Fruit fly (Drosophila melanogaster) whole organism, larva: ENCODE measurements around the gene CG13965.

Experiments used
- noc ChIP-seq: fragments of 200-800 bp; sonication (Bioruptor generic); optimal IDR thresholded peaks from 3 replicates; lab custom pipeline; 2019; ENCODE audit warnings: missing biosample characterization, mild to moderate bottlenecking, missing genetic modification characterization, moderate library complexity

The CG13965 gene

DNA sequence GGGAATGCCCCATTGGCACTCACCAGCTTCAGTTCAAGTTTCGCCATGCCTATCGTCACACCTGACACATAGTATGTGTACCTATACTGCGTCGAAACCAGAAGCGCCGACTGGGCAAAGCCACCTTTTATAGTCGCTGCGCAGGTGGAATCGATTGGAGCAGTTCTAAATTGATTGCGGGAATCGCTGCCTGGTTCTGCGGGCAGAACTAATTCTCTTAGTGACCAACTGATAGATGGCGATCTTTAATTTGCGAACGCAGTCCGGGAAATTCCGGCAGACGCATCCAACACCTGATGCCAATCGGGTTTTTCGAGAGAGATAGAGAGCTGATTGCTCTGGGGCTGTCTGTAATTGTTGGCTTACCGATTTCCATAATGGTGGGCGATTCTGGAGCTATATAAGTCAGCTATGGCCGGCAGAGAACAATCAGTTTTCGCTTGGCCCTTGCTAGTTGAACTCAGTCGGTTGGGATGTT lies at the start of gene CG13965, which contains the start of gene CG16772:
Gene CG13965, minus strand, starts transcription at position 101 of the 478 bp plus-strand sequence.
Gene CG16772, plus strand, starts transcription at position 428 of the 478 bp plus-strand sequence.
- no peak for TF ChIP-seq noc (tag; lab: Kevin White, UChicago)

DNA sequence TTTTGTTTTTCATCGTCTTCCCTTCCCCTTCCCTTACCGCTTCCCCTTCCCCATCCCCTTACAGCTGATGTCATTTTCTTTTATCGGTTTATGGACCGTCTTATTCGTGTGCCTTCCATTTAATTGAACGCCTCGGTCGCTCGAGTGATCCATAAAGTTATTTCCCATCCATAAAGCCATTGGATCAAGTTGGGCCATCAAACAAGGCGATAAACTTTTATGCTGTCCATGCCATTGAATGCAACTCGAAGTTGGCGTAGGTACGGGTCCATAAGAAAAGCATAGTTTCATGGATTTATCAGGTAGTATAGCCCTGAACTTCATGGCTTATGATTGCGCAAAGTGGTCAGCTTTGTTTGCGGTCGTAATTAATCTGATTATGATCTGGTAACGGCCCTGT lies 42.9 kb upstream of the CG13965 start:
- TF ChIP-seq noc (tag; lab: Kevin White, UChicago), result no peak

DNA sequence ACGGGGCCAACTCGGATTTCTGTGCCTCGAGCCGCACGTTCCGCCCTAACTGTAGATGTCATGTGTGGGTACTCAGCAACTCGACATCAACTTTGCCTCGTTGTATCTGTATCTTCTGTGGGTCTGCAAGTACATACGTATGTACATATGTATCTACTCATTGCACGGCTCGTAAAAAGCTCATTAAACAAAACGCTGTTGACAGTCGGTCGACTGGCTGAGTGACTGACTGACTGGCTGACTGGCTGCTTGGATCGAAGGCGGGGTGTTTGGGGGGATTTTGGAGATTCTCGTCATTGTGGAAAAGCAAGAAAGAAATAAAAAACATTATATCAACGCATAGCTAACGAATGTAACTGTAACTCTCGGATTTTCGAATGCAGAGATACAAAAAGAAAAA lies 42.2 kb upstream of the CG13965 start:
- TF ChIP-seq noc (tag; lab: Kevin White, UChicago), result no peak

DNA sequence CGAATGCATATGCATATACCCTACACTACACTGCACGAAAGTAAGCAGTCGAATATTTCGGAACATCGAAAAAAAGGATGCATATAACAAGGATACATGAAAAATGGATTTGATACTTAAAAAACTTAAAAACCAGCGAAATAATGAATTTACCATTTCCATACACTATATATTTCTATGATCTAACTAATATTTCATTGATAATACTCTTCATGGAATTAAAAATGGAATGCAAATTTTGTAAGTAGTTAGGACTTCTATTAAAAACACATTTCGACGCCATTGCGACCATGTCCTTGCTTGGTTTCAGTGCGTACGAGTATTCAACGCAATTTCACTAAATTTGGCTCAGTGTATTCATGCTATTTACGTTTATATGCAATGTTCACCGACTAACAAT lies 39.9 kb upstream of the CG13965 start:
- TF ChIP-seq noc (tag; lab: Kevin White, UChicago), result no peak

DNA sequence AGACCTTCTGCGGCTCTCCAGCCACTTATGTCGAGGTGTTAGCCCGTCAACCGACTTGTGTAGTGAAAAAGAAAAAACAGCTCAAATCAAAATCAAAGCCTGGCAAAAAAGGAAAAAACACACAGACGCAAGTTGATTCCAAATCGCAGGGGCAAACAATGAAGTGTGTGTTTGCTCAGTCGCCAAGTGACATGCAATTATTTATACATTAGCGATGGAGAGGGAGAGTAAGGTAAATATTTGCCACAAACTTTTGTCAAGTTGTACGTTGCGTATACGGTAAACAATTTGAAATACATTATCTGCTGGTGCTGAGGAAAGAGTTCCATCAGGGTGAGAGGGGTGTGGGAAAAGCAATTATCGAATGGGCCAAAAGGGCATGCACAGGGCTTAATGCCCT lies 36.0 kb upstream of the CG13965 start:
- no peak for TF ChIP-seq noc (tag; lab: Kevin White, UChicago)

DNA sequence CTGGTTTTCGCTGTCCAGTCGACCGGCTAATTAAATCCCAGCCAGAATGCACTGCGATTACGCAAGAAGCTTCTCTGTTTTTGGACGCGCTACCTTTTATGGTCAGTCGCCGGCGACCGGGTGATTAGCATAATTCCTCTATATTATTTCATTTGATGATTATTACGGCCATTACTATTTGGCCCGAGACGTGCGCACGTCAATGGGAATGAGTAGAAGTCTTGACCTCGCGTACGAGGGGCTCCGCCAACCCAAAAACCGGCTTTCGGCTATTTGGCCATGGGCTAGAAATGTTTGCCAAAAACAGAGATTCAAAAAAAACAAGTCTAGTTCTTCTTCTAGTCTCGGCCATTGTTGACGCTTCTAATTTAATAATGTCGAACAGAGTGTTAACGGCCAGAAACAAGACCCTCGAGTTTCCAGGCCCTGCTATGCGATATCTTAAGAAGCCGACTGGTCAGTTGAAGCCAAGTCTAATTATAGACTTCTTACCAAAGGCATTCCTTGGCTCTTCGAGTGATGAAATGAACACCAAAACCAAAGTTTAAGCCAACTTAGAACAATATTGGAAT lies 30.4 kb upstream of the CG13965 start:
- TF ChIP-seq noc (tag; lab: Kevin White, UChicago), result no peak

DNA sequence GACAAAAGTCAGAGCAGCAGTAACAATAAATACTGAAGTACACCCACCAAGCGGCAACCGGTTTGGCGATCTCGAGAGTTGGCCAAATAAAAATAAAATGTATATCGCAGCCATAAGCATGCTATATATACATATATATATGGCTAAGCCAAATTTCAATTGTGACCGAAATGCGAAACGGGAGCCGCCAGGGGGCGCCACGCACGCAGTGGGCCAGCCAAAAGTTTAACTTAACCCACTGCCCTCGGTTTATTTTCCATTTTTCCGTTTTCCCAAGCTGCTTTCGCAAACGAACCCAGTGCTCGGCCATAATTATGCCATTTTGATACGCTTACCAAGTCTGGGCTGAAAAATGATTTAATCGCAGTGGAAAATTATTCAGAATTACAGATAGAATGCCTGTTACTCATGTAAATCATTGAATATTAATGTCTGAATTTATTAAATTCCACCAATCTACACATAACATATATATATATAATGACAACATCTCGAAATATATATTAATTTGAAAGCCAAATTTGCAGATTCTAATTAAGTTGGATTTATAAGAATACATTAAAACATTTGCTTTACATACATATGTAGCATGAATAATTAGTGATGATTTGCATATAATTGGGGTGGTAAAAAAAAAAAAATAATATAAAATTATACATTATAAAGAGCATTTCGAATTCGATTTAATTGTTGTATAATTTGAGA lies 27.7 kb upstream of the CG13965 start:
- no peak for TF ChIP-seq noc (tag; lab: Kevin White, UChicago)

DNA sequence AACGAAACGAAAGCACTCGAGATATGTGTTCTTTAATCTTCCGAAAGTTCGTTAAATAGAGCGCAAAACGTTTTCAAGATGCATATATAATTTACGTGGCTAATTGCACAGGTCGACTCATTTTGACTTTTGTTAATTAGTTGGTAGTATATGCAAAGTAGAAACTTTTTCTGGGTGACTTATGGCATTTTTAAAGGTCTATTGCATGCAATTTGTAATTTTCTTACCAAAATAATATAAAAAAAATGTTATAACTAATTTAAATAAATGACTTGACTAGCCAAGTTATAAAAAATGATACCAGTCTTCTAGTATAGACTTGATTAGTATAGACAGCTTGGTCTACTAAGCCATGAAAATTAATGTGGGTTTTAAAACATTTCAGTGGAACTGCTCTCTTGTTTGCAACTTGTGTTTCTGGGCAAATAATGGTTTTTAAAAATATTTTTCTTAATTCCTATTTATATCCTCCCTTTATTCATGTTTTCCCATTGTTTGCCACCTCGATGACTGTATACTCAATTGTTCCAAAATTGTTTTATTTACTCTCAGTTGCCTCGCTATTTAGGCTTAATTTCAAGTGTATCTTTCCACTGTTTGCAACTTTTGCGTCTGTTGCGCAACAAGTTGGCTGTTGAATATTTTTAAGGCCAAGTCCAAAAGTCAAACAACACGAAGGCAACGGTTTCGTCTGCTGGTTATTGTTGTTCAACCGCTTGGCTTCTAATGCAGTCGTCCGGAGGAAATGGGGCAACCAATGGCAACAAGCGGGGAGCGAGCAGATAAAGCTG lies 25.9 kb upstream of the CG13965 start:
- TF ChIP-seq noc (tag; lab: Kevin White, UChicago), result no peak

DNA sequence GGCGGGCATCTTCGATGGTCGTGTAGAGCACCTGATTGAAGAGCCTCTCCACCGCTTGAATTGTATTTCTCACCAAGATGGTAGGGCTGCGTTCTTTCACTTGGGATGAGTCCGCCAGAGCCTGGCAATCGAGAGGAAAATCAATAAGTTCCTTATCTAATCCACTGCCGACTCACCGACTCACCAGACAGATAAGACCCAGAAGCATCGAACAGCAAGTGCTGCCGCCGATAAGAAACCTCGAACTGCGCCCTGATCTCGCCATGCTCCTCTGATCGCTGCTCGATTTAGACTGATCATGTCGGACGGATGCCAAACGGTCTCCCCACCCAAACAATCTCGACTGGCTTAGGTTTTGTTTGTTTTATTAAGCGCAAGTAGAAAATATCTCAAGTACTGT lies 5.2 kb upstream of the CG13965 start, which contains the start of gene Hf:
Gene Hf, minus strand, starts transcription at position 296 of the 400 bp plus-strand sequence.
- TF ChIP-seq noc (tag; lab: Kevin White, UChicago), result peak; percentile 0

DNA sequence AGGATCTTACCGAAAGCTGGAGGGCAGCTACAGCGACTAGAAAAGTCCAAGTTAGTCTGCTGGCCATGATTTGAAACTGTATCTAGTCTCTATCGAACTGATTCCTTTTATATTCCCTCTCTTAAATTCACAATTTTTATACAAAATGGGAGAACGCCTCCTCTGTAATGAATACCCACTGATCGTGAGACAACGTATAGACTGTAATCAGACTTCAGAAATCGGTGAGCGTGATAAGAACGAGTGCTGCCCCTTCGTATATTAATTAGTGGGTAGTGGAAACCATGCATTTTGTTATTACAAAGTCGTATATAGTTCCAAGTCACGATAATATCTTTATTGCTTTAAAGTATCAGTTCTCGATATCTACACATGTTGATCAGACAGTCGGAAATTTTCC lies 4.3 kb upstream of the CG13965 start, which contains the start of gene OS9:
Gene OS9, minus strand, starts transcription at position 101 of the 400 bp plus-strand sequence.
- TF ChIP-seq noc (tag; lab: Kevin White, UChicago), result no peak

DNA sequence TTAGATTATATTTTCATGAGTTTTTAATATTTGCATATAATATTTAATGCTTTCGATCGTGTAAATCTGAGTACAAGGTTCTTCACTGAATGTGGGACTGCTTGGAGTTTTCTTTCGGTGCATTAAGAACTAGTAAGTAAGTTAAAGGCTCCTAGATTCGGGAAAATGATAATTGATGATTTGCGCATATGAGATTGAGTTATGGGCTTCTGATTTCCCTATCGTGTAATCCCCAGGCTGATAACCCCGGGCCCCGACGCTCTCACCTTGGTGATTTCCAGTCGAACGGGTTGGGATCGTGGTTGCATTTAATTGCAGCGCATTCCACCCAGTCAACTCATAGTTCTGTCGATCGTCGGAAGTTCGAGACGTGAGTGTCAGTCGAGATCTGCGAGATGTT lies 1.7 kb upstream of the CG13965 start, which contains the start of gene CG10680:
Gene CG10680, plus strand, starts transcription at position 301 of the 400 bp plus-strand sequence.
- TF ChIP-seq noc (tag; lab: Kevin White, UChicago), result no peak

DNA sequence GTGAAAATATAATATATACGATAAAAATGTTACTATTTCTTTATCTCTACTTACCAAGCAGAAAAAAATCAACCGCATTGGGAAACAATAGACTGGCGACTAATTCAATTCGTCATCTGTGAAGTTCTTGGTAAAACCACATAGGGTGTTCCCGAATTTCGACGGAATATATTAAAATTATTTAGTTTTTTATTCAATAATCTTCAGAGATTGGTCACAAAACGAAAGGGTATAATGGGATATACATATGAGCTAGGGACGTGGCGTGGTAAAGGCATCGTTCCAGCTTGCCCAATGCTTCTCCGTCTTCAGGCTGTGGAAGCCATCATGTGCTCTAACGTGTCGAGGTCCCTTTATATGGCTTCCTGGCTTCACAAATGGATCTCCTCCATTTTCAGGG lies 567 bp downstream of the CG13965 start, which contains the start of gene CG42866:
Gene CG42866, minus strand, starts transcription at position 101 of the 400 bp plus-strand sequence.
- TF ChIP-seq noc (tag; lab: Kevin White, UChicago), result no peak

DNA sequence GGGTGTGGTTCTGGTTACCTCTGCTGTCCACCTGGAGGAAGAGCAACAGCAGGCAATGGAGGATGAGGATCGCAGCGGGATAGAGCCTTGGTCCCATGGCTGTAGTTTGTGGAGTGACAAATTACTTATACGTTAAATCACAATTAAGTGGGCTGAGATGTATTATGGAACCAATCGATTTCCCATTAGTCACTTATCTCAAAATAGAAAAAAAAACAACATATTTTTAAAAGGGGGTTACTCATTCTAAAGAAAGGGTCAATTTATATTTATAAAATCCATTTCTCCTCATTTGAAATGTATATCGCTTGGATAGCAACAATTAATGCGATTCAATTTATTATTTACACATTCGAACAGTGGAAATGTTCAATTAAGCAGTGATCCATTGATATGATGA lies 1.2 kb downstream of the CG13965 start, which contains the start of gene CG34051:
Gene CG34051, minus strand, starts transcription at position 101 of the 400 bp plus-strand sequence.
- no peak for TF ChIP-seq noc (tag; lab: Kevin White, UChicago)

DNA sequence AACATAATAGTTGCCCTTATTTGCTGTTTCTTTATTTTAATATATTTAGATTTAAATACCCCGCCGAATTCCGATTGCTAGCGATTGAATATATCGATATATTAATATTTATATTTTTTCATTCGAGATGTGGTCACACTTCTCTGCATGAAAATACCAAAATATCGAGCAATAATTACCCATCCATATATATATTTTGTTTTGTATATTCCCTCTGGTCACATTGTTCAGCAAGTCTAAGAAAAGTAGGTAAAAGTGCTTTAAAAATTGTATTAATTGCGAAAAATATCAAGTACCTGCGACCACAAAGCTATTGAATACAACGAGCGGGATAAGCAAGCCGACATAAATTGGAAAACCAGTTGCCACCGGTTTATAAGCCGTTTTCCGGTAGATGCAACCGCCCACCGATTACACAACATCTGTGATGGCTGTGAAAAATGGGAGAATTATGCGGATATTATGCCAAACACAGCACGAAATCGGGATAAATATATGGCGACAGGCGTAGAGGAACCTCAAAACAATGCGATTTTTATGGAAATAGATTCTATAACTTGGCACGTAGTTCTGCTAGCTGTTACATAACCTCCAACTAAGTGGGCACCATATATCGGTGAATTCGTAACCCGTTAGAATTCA lies 3.5 kb downstream of the CG13965 start, which contains the start of gene COX4:
Gene COX4, plus strand, starts transcription at position 194 of the 642 bp plus-strand sequence.
- TF ChIP-seq noc (tag; lab: Kevin White, UChicago), result no peak

DNA sequence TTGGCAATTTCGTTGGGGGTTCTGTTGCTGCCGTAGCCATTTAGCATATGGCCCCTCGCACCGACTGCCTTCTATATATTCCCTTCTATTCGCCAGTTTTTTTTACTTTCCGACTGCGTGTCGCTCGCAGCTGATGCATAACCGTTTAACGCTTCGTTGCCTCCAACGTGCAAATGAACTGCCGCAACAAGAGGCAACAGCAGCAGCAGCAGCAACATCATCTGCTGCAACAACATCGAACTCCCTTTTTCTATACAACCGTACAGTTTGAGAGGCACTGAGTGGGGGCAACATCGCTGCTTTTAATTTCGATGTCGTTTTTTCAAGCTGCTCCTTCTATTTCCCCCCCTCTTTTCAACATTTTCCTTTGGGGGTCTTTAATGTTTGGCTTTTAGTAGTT lies 9.9 kb downstream of the CG13965 start:
- TF ChIP-seq noc (tag; lab: Kevin White, UChicago), result no peak
